Worm (Caenorhabditis elegans): Measurements from ENCODE around the gene prp-40.

- peak; percentile 95 for TF ChIP-seq aha-1 (tag)
- TF ChIP-seq saeg-2 (GFP tag; IDR thresholded peaks at IDR 0.05) = no peak
- TF ChIP-seq dve-1 (tag; optimal IDR thresholded peaks at IDR 0.05; ENCODE audit: insufficient read depth) = no peak
- TF ChIP-seq nhr-42 (GFP tag; IDR thresholded peaks at IDR 0.05) = no peak
Observed at ce11 chrIII:9511660-9512059, 10.2 kb upstream of the prp-40 start.
